Fruit fly (Drosophila melanogaster) whole organism, embryonic: ENCODE results near the gene CG10300.

Experiments used
- Ada2b ChIP-seq: fragments of 200-800 bp; sonication (Bioruptor generic); IDR thresholded peaks from 2 replicates; pipeline ENCODE4 v1.3.6; 2022; ENCODE audit warnings: missing biosample characterization, missing genetic modification characterization
- CG10321 ChIP-seq: fragments of 200-800 bp; sonication (Bioruptor generic); IDR thresholded peaks from 2 replicates; pipeline ENCODE4 v1.3.6; 2022; ENCODE audit warnings: missing biosample characterization, missing genetic modification characterization
- CG11085 ChIP-seq: fragments of 200-800 bp; sonication (Bioruptor generic); IDR thresholded peaks from 2 replicates; pipeline ENCODE4 v1.3.6; 2022; ENCODE audit warnings: missing biosample characterization, missing genetic modification characterization
- CG11504 ChIP-seq: fragments of 200-800 bp; sonication (Bioruptor generic); optimal IDR thresholded peaks from 3 replicates; lab custom pipeline; 2019; ENCODE audit warnings: missing biosample characterization, mild to moderate bottlenecking, missing genetic modification characterization, moderate library complexity
- CG1602 ChIP-seq: fragments of 200-800 bp; sonication (Bioruptor generic); optimal IDR thresholded peaks from 3 replicates; lab custom pipeline; 2016; ENCODE audit warnings: missing biosample characterization, missing genetic modification characterization
- CG16815 ChIP-seq: fragments of 200-800 bp; sonication (Bioruptor generic); optimal IDR thresholded peaks from 3 replicates; lab custom pipeline; 2017; ENCODE audit warnings: missing biosample characterization, mild to moderate bottlenecking, missing genetic modification characterization
- CG17328 ChIP-seq: fragments of 200-800 bp; sonication (Bioruptor generic); IDR thresholded peaks from 2 replicates; pipeline ENCODE4 v1.3.6; 2022; ENCODE audit warnings: missing biosample characterization, missing genetic modification characterization
- CG2889 ChIP-seq: fragments of 200-800 bp; sonication (Bioruptor generic); IDR thresholded peaks from 3 replicates; pipeline ENCODE4 v1.3.6; 2022; ENCODE audit warnings: missing biosample characterization, missing genetic modification characterization
- CG31388 ChIP-seq: fragments of 200-800 bp; sonication (Bioruptor generic); optimal IDR thresholded peaks from 2 replicates; lab custom pipeline; 2016; ENCODE audit warnings: missing biosample characterization, missing genetic modification characterization
- CG6254 ChIP-seq: fragments of 200-800 bp; sonication (Bioruptor generic); optimal IDR thresholded peaks from 3 replicates; lab custom pipeline; 2017; ENCODE audit warnings: mild to moderate bottlenecking, missing biosample characterization, missing genetic modification reagents, missing genetic modification characterization
- CG7556 ChIP-seq: fragments of 200-800 bp; sonication (Bioruptor generic); optimal IDR thresholded peaks from 2 replicates; lab custom pipeline; 2017; ENCODE audit warnings: missing biosample characterization, mild to moderate bottlenecking, missing genetic modification characterization
- CG7839 ChIP-seq: fragments of 200-800 bp; sonication (Bioruptor generic); optimal IDR thresholded peaks from 3 replicates; lab custom pipeline; 2018; ENCODE audit warnings: missing biosample characterization, mild to moderate bottlenecking, missing genetic modification characterization, moderate library complexity
- CG7963 ChIP-seq: fragments of 200-800 bp; sonication (Bioruptor generic); IDR thresholded peaks from 3 replicates; pipeline ENCODE4 v1.3.6; 2022; ENCODE audit warnings: missing biosample characterization, missing genetic modification characterization; ENCODE audit not compliant: partially characterized antibody
- CG8089 ChIP-seq: fragments of 200-800 bp; sonication (Bioruptor generic); optimal IDR thresholded peaks from 3 replicates; lab custom pipeline; 2016; ENCODE audit warnings: missing biosample characterization, missing genetic modification characterization
- CG8281 ChIP-seq: fragments of 200-800 bp; sonication (Bioruptor generic); optimal IDR thresholded peaks from 2 replicates; lab custom pipeline; 2018; ENCODE audit warnings: missing biosample characterization, mild to moderate bottlenecking, missing genetic modification characterization, moderate library complexity
- CG8478 ChIP-seq: fragments of >200 bp; optimal IDR thresholded peaks from 2 replicates; lab custom pipeline; 2018
- CG8944 ChIP-seq: fragments of 200-800 bp; sonication (Bioruptor generic); optimal IDR thresholded peaks from 3 replicates; lab custom pipeline; 2016; ENCODE audit warnings: missing biosample characterization, missing genetic modification characterization
- Doc3 ChIP-seq: fragments of 200-800 bp; sonication (Bioruptor generic); IDR thresholded peaks from 3 replicates; pipeline ENCODE4 v1.3.6; 2022; ENCODE audit warnings: missing biosample characterization, missing genetic modification characterization; ENCODE audit not compliant: partially characterized antibody
- E2f1 ChIP-seq: fragments of 200-800 bp; sonication (Bioruptor generic); IDR thresholded peaks from 2 replicates; pipeline ENCODE4 v1.3.6; 2022; ENCODE audit warnings: missing biosample characterization, missing genetic modification characterization
- Lpt ChIP-seq: fragments of >200 bp; optimal IDR thresholded peaks from 2 replicates; lab custom pipeline; 2018; ENCODE audit warnings: missing biosample characterization, missing genetic modification characterization
- Neu2 ChIP-seq: fragments of 200-800 bp; sonication (Bioruptor generic); optimal IDR thresholded peaks from 3 replicates; lab custom pipeline; 2016; ENCODE audit warnings: missing biosample characterization, missing genetic modification characterization, borderline replicate concordance
- Nf-YB ChIP-seq: fragments of 200-800 bp; sonication (Bioruptor generic); optimal IDR thresholded peaks from 3 replicates; lab custom pipeline; 2019; ENCODE audit warnings: missing biosample characterization, mild to moderate bottlenecking, missing genetic modification characterization, moderate library complexity
- Poxn ChIP-seq: fragments of 200-800 bp; sonication (Bioruptor generic); IDR thresholded peaks from 2 replicates; pipeline ENCODE4 v1.3.6; 2022; ENCODE audit warnings: missing biosample characterization, missing genetic modification characterization
- Stat92E ChIP-seq, 3 experiments: fragments of >200 bp in 2 of 3; fragments of 200-800 bp in 1 of 3; sonication (Bioruptor generic) in 1 of 3; optimal IDR thresholded peaks; 2 replicates each; lab custom pipeline; 2017 to 2019; ENCODE audit warnings: missing biosample characterization in 3 of 3, missing genetic modification characterization in 3 of 3, mild to moderate bottlenecking in 1 of 3, moderate library complexity in 1 of 3
- TFAM ChIP-seq: fragments of 200-800 bp; sonication (Bioruptor generic); optimal IDR thresholded peaks from 2 replicates; lab custom pipeline; 2017; ENCODE audit warnings: missing biosample characterization, missing genetic modification characterization, inconsistent platforms
- ap ChIP-seq: fragments of 200-800 bp; sonication (Bioruptor generic); IDR thresholded peaks from 2 replicates; pipeline ENCODE4 v1.3.6; 2022; ENCODE audit warnings: missing biosample characterization, missing genetic modification characterization
- az2 ChIP-seq: fragments of 200-800 bp; sonication (Bioruptor generic); optimal IDR thresholded peaks from 3 replicates; lab custom pipeline; 2016; ENCODE audit warnings: missing biosample characterization, missing genetic modification characterization
- cas ChIP-seq: fragments of 200-800 bp; sonication (Bioruptor generic); IDR thresholded peaks from 2 replicates; pipeline ENCODE4 v1.3.6; 2022; ENCODE audit warnings: missing biosample characterization, missing genetic modification characterization
- chinmo ChIP-seq: fragments of 200-800 bp; sonication (Bioruptor generic); IDR thresholded peaks from 4 replicates; pipeline ENCODE4 v1.3.6; 2022; ENCODE audit warnings: missing biosample characterization, missing genetic modification characterization; ENCODE audit not compliant: partially characterized antibody
- dimm ChIP-seq: fragments of 200-800 bp; sonication (Bioruptor generic); IDR thresholded peaks from 2 replicates; pipeline ENCODE4 v1.3.6; 2022; ENCODE audit warnings: missing biosample characterization, missing genetic modification characterization
- dmrt99B ChIP-seq: fragments of 200-800 bp; sonication (Bioruptor generic); optimal IDR thresholded peaks from 2 replicates; lab custom pipeline; 2018; ENCODE audit warnings: missing biosample characterization, mild to moderate bottlenecking, missing genetic modification characterization, moderate library complexity
- dpn ChIP-seq, 2 experiments: fragments of 200-800 bp; sonication (Bioruptor generic); optimal IDR thresholded peaks; 3 replicates each; lab custom pipeline; 2016; ENCODE audit warnings: missing biosample characterization in 2 of 2, missing genetic modification characterization in 2 of 2
- ems ChIP-seq: fragments of 200-800 bp; sonication (Bioruptor generic); optimal IDR thresholded peaks from 3 replicates; lab custom pipeline; 2016; ENCODE audit warnings: missing biosample characterization, missing genetic modification characterization
- fd3F ChIP-seq: fragments of 200-800 bp; sonication (Bioruptor generic); optimal IDR thresholded peaks from 2 replicates; lab custom pipeline; 2018; ENCODE audit warnings: missing biosample characterization, mild to moderate bottlenecking, missing genetic modification characterization, moderate library complexity
- gt ChIP-seq: fragments of 200-800 bp; sonication (Bioruptor generic); IDR thresholded peaks from 2 replicates; pipeline ENCODE4 v1.3.6; 2022; ENCODE audit warnings: missing biosample characterization, missing genetic modification characterization
- kay ChIP-seq: fragments of 200-800 bp; sonication (Bioruptor generic); optimal IDR thresholded peaks from 2 replicates; lab custom pipeline; 2016; ENCODE audit warnings: missing biosample characterization, missing genetic modification characterization
- nmo ChIP-seq: fragments of 200-800 bp; sonication (Bioruptor generic); optimal IDR thresholded peaks from 2 replicates; lab custom pipeline; 2018; ENCODE audit warnings: missing biosample characterization, mild to moderate bottlenecking, missing genetic modification characterization, moderate library complexity
- onecut ChIP-seq: fragments of 200-800 bp; sonication (Bioruptor generic); IDR thresholded peaks from 2 replicates; pipeline ENCODE4 v1.3.6; 2022; ENCODE audit warnings: missing biosample characterization, missing genetic modification characterization
- peb ChIP-seq: fragments of 200-800 bp; sonication (Bioruptor generic); IDR thresholded peaks from 2 replicates; pipeline ENCODE4 v1.3.6; 2022; ENCODE audit warnings: missing biosample characterization, missing genetic modification characterization
- pita ChIP-seq: fragments of 200-800 bp; sonication (Bioruptor generic); optimal IDR thresholded peaks from 2 replicates; lab custom pipeline; 2017; ENCODE audit warnings: missing biosample characterization, mild to moderate bottlenecking, missing genetic modification characterization
- repo ChIP-seq: fragments of 200-800 bp; sonication (Bioruptor generic); optimal IDR thresholded peaks from 2 replicates; lab custom pipeline; 2016; ENCODE audit warnings: missing biosample characterization, missing genetic modification characterization
- rib ChIP-seq: fragments of 200-800 bp; sonication (Bioruptor generic); IDR thresholded peaks from 2 replicates; pipeline ENCODE4 v1.3.6; 2022; ENCODE audit warnings: missing biosample characterization, missing genetic modification characterization
- ro ChIP-seq: fragments of 200-800 bp; sonication (Bioruptor generic); IDR thresholded peaks from 2 replicates; pipeline ENCODE4 v1.3.6; 2022; ENCODE audit warnings: missing biosample characterization, missing genetic modification characterization
- run ChIP-seq: fragments of 200-800 bp; sonication (Bioruptor generic); optimal IDR thresholded peaks from 3 replicates; lab custom pipeline; 2018; ENCODE audit warnings: missing biosample characterization, mild to moderate bottlenecking, missing genetic modification characterization
- slbo ChIP-seq: fragments of 200-800 bp; sonication (Bioruptor generic); IDR thresholded peaks from 2 replicates; pipeline ENCODE4 v1.3.6; 2022; ENCODE audit warnings: missing biosample characterization, missing genetic modification characterization
- trh ChIP-seq: fragments of 200-800 bp; sonication (Bioruptor generic); optimal IDR thresholded peaks from 2 replicates; lab custom pipeline; 2016; ENCODE audit warnings: missing biosample characterization, missing genetic modification characterization
- yki ChIP-seq: fragments of >200 bp; optimal IDR thresholded peaks from 3 replicates; lab custom pipeline; 2018
- z ChIP-seq: fragments of 200-800 bp; sonication (Bioruptor generic); IDR thresholded peaks from 3 replicates; pipeline ENCODE4 v1.3.6; 2022; ENCODE audit warnings: missing biosample characterization, missing genetic modification characterization
- zen2 ChIP-seq: fragments of 200-800 bp; sonication (Bioruptor generic); IDR thresholded peaks from 3 replicates; pipeline ENCODE4 v1.3.6; 2022; ENCODE audit warnings: missing biosample characterization, missing genetic modification characterization; ENCODE audit not compliant: partially characterized antibody

The CG10300 gene

dm6 chr3R:23678349-23679193 is 32.8 kb upstream of the CG10300 start, which contains the start of gene GILT2 (continued):
- peak; percentile 88 for TF ChIP-seq E2f1 (GFP tag; lab: Robert Waterston, UW)
- peak; percentile 64 to 88 for TF ChIP-seq dpn (GFP tag; optimal IDR thresholded peaks at IDR 0.05; lab: Kevin White, UChicago)
- TF ChIP-seq CG8944 = peak; percentile 57
- TF ChIP-seq CG31388 (GFP tag; lab: Kevin White, UChicago) = peak; percentile 76
- peak in 1 of 3 experiments; percentile 78 for TF ChIP-seq Stat92E (GFP tag; optimal IDR thresholded peaks at IDR 0.05; lab: Kevin White, UChicago)
- TF ChIP-seq rib (GFP tag; lab: Robert Waterston, UW) = peak; percentile 81
- TF ChIP-seq yki (lab: Kevin White, UChicago) = no peak
- TF ChIP-seq chinmo (GFP tag; lab: Robert Waterston, UW) = 0 out of 4 replicates have a peak, but pooled peaks have one; percentile 39
- TF ChIP-seq cas = peak; percentile 78
- peak; percentile 77; the same call in 2 of the 3 replicates for TF ChIP-seq CG2889 (GFP tag; lab: Robert Waterston, UW)
- TF ChIP-seq TFAM = peak; percentile 34
- TF ChIP-seq CG16815 (GFP tag; lab: Kevin White, UChicago) = peak; percentile 74
- peak; percentile 83 for TF ChIP-seq fd3F (GFP tag; lab: Kevin White, UChicago)
- no peak for TF ChIP-seq pita (GFP tag; lab: Kevin White, UChicago)
- TF ChIP-seq CG11085 (GFP tag; lab: Robert Waterston, UW) = peak; percentile 72
- TF ChIP-seq CG10321 (GFP tag; lab: Robert Waterston, UW) = peak; percentile 62; the same call in 1 of the 2 replicates
- TF ChIP-seq z (GFP tag; lab: Robert Waterston, UW) = peak; percentile 36; the same call in 1 of the 3 replicates
- TF ChIP-seq ro = peak; percentile 70
- TF ChIP-seq peb (GFP tag; lab: Robert Waterston, UW) = peak; percentile 85
- peak; percentile 77 for TF ChIP-seq Nf-YB (GFP tag; lab: Kevin White, UChicago)
- TF ChIP-seq Ada2b (GFP tag; lab: Robert Waterston, UW) = peak; percentile 91
- TF ChIP-seq repo (GFP tag; lab: Kevin White, UChicago) = no peak
- TF ChIP-seq ems (GFP tag; lab: Kevin White, UChicago) = peak; percentile 45
- TF ChIP-seq kay = peak; percentile 76
- TF ChIP-seq zen2 = no peak
- peak; percentile 76 for TF ChIP-seq gt (GFP tag; lab: Robert Waterston, UW)
- peak; percentile 96 for TF ChIP-seq dmrt99B (tag; lab: Kevin White, UChicago)
- peak; percentile 94 for TF ChIP-seq CG11504 (tag; lab: Kevin White, UChicago)
- peak; percentile 83 for TF ChIP-seq run
- TF ChIP-seq Poxn (GFP tag; lab: Robert Waterston, UW) = peak; percentile 50; the same call in 1 of the 2 replicates
- peak; percentile 78 for TF ChIP-seq CG8281 (tag; lab: Kevin White, UChicago)
- no peak for TF ChIP-seq CG8478
- TF ChIP-seq az2 (GFP tag; lab: Kevin White, UChicago) = peak; percentile 90
- TF ChIP-seq CG6254 = peak; percentile 81
- TF ChIP-seq CG8089 (GFP tag; lab: Kevin White, UChicago) = no peak
- TF ChIP-seq Doc3 (GFP tag; lab: Robert Waterston, UW) = no peak
- peak; percentile 88 for TF ChIP-seq onecut (GFP tag; lab: Robert Waterston, UW)
- TF ChIP-seq CG7963 (GFP tag; lab: Robert Waterston, UW) = no peak
- peak; percentile 80 for TF ChIP-seq dimm
- TF ChIP-seq CG1602 (GFP tag; lab: Kevin White, UChicago) = peak; percentile 85
- TF ChIP-seq CG17328 (GFP tag; lab: Robert Waterston, UW) = peak; percentile 94
- peak; percentile 95 for TF ChIP-seq CG7839 (tag; lab: Kevin White, UChicago)
- TF ChIP-seq Lpt (GFP tag; lab: Kevin White, UChicago) = no peak
- TF ChIP-seq trh (GFP tag; lab: Kevin White, UChicago) = peak; percentile 84
- TF ChIP-seq CG7556 = peak; percentile 91
- no peak for TF ChIP-seq Neu2 (GFP tag; lab: Kevin White, UChicago)
- peak; percentile 95 for TF ChIP-seq nmo (GFP tag; lab: Kevin White, UChicago)
- TF ChIP-seq ap (GFP tag; lab: Robert Waterston, UW) = peak; percentile 87
- TF ChIP-seq slbo = peak; percentile 94
